Worm (Caenorhabditis elegans) whole organism, mixed stage, embryonic: ENCODE results near the gene taf-13.

Source experiments
- blmp-1 ChIP-seq: fragments of 150-350 bp; optimal IDR thresholded peaks from 2 replicates; lab custom pipeline; 2014; ENCODE audit warnings: missing biosample characterization, missing genetic modification characterization
- elt-3 ChIP-seq: fragments of 150-350 bp; optimal IDR thresholded peaks from 2 replicates; lab custom pipeline; 2014; ENCODE audit warnings: missing biosample characterization, missing genetic modification characterization
- nhr-237 ChIP-seq: fragments of 150-350 bp; optimal IDR thresholded peaks from 2 replicates; lab custom pipeline; 2014; ENCODE audit warnings: missing biosample characterization, missing genetic modification characterization
- pha-4 ChIP-seq: fragments of 150-350 bp; optimal IDR thresholded peaks from 2 replicates; lab custom pipeline; 2018; ENCODE audit warnings: missing biosample characterization, missing genetic modification reagents, missing genetic modification characterization
- tbx-8 ChIP-seq: fragments of 200-800 bp; sonication (Bioruptor generic); optimal IDR thresholded peaks from 2 replicates; lab custom pipeline; 2018; ENCODE audit warnings: mild to moderate bottlenecking, missing genetic modification characterization, moderate library complexity, missing compliant biosample characterization
- unc-120 ChIP-seq: sonication (generic microtip); optimal IDR thresholded peaks from 2 replicates; lab custom pipeline; 2017; ENCODE audit warnings: missing genetic modification characterization, missing compliant biosample characterization; ENCODE audit not compliant: poor library complexity, severe bottlenecking
- unc-62 ChIP-seq: fragments of 150-350 bp; optimal IDR thresholded peaks from 2 replicates; lab custom pipeline; 2014; ENCODE audit warnings: missing biosample characterization, missing genetic modification reagents, missing genetic modification characterization

- TF ChIP-seq nhr-237 (tag; lab: Kevin White, UChicago) (no peak), pha-4 (tag; lab: Kevin White, UChicago) (no peak), elt-3 (tag; lab: Kevin White, UChicago) (no peak), unc-120 (no peak), tbx-8 (no peak), blmp-1 (tag; lab: Kevin White, UChicago) (no peak), unc-62 (GFP tag; lab: Kevin White, UChicago) (no peak)
Observed at ce11 chrII:10627086-10627485, 21.7 kb upstream of the taf-13 start.
